Fruit fly (Drosophila melanogaster) whole organism, embryonic: ENCODE data around the gene DAAM.
A peak's percentile ranks its signal among the peaks of the same experiment; 100 is the strongest.

Source experiments
- CG10147 ChIP-seq: fragments of 200-800 bp; sonication (Bioruptor generic); optimal IDR thresholded peaks from 2 replicates; lab custom pipeline; 2019; ENCODE audit warnings: missing biosample characterization, mild to moderate bottlenecking, missing genetic modification characterization, moderate library complexity
- CG10274 ChIP-seq: fragments of 200-800 bp; sonication (Bioruptor generic); optimal IDR thresholded peaks from 3 replicates; lab custom pipeline; 2017; ENCODE audit warnings: missing biosample characterization, mild to moderate bottlenecking, missing genetic modification characterization
- CG11247 ChIP-seq: fragments of 200-800 bp; sonication (Bioruptor generic); IDR thresholded peaks from 2 replicates; pipeline ENCODE4 v1.3.6; 2022; ENCODE audit warnings: missing biosample characterization, missing genetic modification characterization
- CG11723 ChIP-seq: fragments of 200-800 bp; sonication (Bioruptor generic); optimal IDR thresholded peaks from 2 replicates; lab custom pipeline; 2017; ENCODE audit warnings: missing biosample characterization, mild to moderate bottlenecking, missing genetic modification characterization
- CG12104 ChIP-seq: fragments of 200-800 bp; sonication (Bioruptor generic); optimal IDR thresholded peaks from 3 replicates; lab custom pipeline; 2016; ENCODE audit warnings: missing biosample characterization, missing genetic modification characterization
- CG13287 ChIP-seq: fragments of 200-800 bp; sonication (Bioruptor generic); IDR thresholded peaks from 2 replicates; pipeline ENCODE4 v1.3.6; 2022; ENCODE audit warnings: missing biosample characterization, missing genetic modification characterization; ENCODE audit not compliant: partially characterized antibody
- CG13296 ChIP-seq: fragments of 200-800 bp; sonication (Bioruptor generic); optimal IDR thresholded peaks from 3 replicates; lab custom pipeline; 2018; ENCODE audit warnings: missing biosample characterization, mild to moderate bottlenecking, missing genetic modification characterization
- CG15696 ChIP-seq: fragments of 200-800 bp; sonication (Bioruptor generic); optimal IDR thresholded peaks from 2 replicates; lab custom pipeline; 2019; ENCODE audit warnings: missing biosample characterization, mild to moderate bottlenecking, missing genetic modification characterization, moderate library complexity
- CG16815 ChIP-seq: fragments of 200-800 bp; sonication (Bioruptor generic); optimal IDR thresholded peaks from 3 replicates; lab custom pipeline; 2017; ENCODE audit warnings: missing biosample characterization, mild to moderate bottlenecking, missing genetic modification characterization
- CG17829 ChIP-seq: fragments of 200-800 bp; optimal IDR thresholded peaks from 2 replicates; lab custom pipeline; 2019; ENCODE audit warnings: missing biosample characterization, mild to moderate bottlenecking, missing genetic modification characterization, moderate library complexity
- CG31388 ChIP-seq: fragments of 200-800 bp; sonication (Bioruptor generic); optimal IDR thresholded peaks from 2 replicates; lab custom pipeline; 2016; ENCODE audit warnings: missing biosample characterization, missing genetic modification characterization
- CG3726 ChIP-seq: fragments of 200-800 bp; sonication (Bioruptor generic); IDR thresholded peaks from 3 replicates; pipeline ENCODE4, ENCODE4 v1.3.6; 2022; ENCODE audit warnings: missing biosample characterization, missing genetic modification characterization
- CG6272 ChIP-seq: fragments of 200-800 bp; sonication (Bioruptor generic); IDR thresholded peaks from 2 replicates; pipeline ENCODE4 v1.3.6; 2022; ENCODE audit warnings: missing biosample characterization, missing genetic modification characterization
- CG6654 ChIP-seq: fragments of 200-800 bp; sonication (Bioruptor generic); optimal IDR thresholded peaks from 2 replicates; lab custom pipeline; 2017; ENCODE audit warnings: missing biosample characterization, mild to moderate bottlenecking, missing genetic modification characterization
- CG6765 ChIP-seq: fragments of 200-800 bp; sonication (Bioruptor generic); optimal IDR thresholded peaks from 3 replicates; lab custom pipeline; 2017; ENCODE audit warnings: missing biosample characterization, mild to moderate bottlenecking, missing genetic modification characterization
- CG6854 ChIP-seq: fragments of 200-800 bp; sonication (Bioruptor generic); optimal IDR thresholded peaks from 3 replicates; lab custom pipeline; 2017; ENCODE audit warnings: missing biosample characterization, mild to moderate bottlenecking, missing genetic modification characterization
- CG8478 ChIP-seq: fragments of >200 bp; optimal IDR thresholded peaks from 2 replicates; lab custom pipeline; 2018
- CG8765 ChIP-seq: fragments of 200-800 bp; sonication (Bioruptor generic); IDR thresholded peaks from 2 replicates; pipeline ENCODE4 v1.3.6; 2022; ENCODE audit warnings: missing biosample characterization, missing genetic modification characterization
- CG9215 ChIP-seq: fragments of 200-800 bp; sonication (Bioruptor generic); IDR thresholded peaks from 2 replicates; pipeline ENCODE4 v1.3.6; 2022; ENCODE audit warnings: missing biosample characterization, missing genetic modification characterization
- CG9437 ChIP-seq: fragments of 200-800 bp; sonication (Bioruptor generic); optimal IDR thresholded peaks from 2 replicates; lab custom pipeline; 2018; ENCODE audit warnings: missing biosample characterization, mild to moderate bottlenecking, missing genetic modification characterization
- Dfd ChIP-seq, 2 experiments: fragments of >200 bp; optimal IDR thresholded peaks; 2 replicates each; lab custom pipeline; 2017; ENCODE audit warnings: missing biosample characterization in 2 of 2, missing genetic modification characterization in 2 of 2
- Dip3 ChIP-seq: fragments of 200-800 bp; sonication (Bioruptor generic); optimal IDR thresholded peaks from 3 replicates; lab custom pipeline; 2016; ENCODE audit warnings: missing biosample characterization, missing genetic modification characterization
- E2f2 ChIP-seq: fragments of 200-800 bp; sonication (Bioruptor generic); IDR thresholded peaks from 2 replicates; pipeline ENCODE4 v1.3.6; 2022; ENCODE audit warnings: missing biosample characterization, missing genetic modification characterization
- H2.0 ChIP-seq: fragments of 200-800 bp; sonication (Bioruptor generic); IDR thresholded peaks from 2 replicates; pipeline ENCODE4 v1.3.6; 2022; ENCODE audit warnings: missing biosample characterization, missing genetic modification characterization
- HmgD ChIP-seq: fragments of 200-800 bp; sonication (Bioruptor generic); optimal IDR thresholded peaks from 3 replicates; lab custom pipeline; 2016; ENCODE audit warnings: missing biosample characterization, missing genetic modification characterization
- Hsf ChIP-seq: fragments of 200-800 bp; sonication (Bioruptor generic); optimal IDR thresholded peaks from 3 replicates; lab custom pipeline; 2016; ENCODE audit warnings: missing biosample characterization, missing genetic modification characterization
- Jarid2 ChIP-seq: fragments of 200-800 bp; sonication (Bioruptor generic); optimal IDR thresholded peaks from 3 replicates; lab custom pipeline; 2017; ENCODE audit warnings: mild to moderate bottlenecking, missing biosample characterization, missing genetic modification reagents, missing genetic modification characterization
- Kr ChIP-seq: fragments of 200-800 bp; sonication (Bioruptor generic); optimal IDR thresholded peaks from 2 replicates; lab custom pipeline; 2017; ENCODE audit warnings: missing biosample characterization, mild to moderate bottlenecking, missing genetic modification characterization
- Lhr ChIP-seq: fragments of 200-800 bp; sonication (Bioruptor generic); optimal IDR thresholded peaks from 3 replicates; lab custom pipeline; 2017; ENCODE audit warnings: mild to moderate bottlenecking, missing biosample characterization, missing genetic modification reagents, missing genetic modification characterization
- Mrtf ChIP-seq: fragments of 200-800 bp; sonication (Bioruptor generic); IDR thresholded peaks from 3 replicates; pipeline ENCODE4 v1.3.6; 2022; ENCODE audit warnings: missing biosample characterization, missing genetic modification characterization
- Poxn ChIP-seq: fragments of 200-800 bp; sonication (Bioruptor generic); IDR thresholded peaks from 2 replicates; pipeline ENCODE4 v1.3.6; 2022; ENCODE audit warnings: missing biosample characterization, missing genetic modification characterization
- Sox100B ChIP-seq: fragments of 200-800 bp; sonication (Bioruptor generic); optimal IDR thresholded peaks from 3 replicates; lab custom pipeline; 2018; ENCODE audit warnings: missing biosample characterization, mild to moderate bottlenecking, missing genetic modification characterization
- Xbp1 ChIP-seq: fragments of 200-800 bp; sonication (Bioruptor generic); optimal IDR thresholded peaks from 3 replicates; lab custom pipeline; 2016; ENCODE audit warnings: missing biosample characterization, mild to moderate bottlenecking, missing genetic modification characterization
- bcd ChIP-seq: fragments of 200-800 bp; sonication (Bioruptor generic); optimal IDR thresholded peaks from 2 replicates; lab custom pipeline; 2017; ENCODE audit warnings: missing biosample characterization, mild to moderate bottlenecking, missing genetic modification characterization
- bsh ChIP-seq, 2 experiments: fragments of 200-800 bp; sonication (Bioruptor generic); optimal IDR thresholded peaks; 2 replicates each; lab custom pipeline; 2017 to 2018; ENCODE audit warnings: mild to moderate bottlenecking in 2 of 2, missing biosample characterization in 2 of 2, missing genetic modification characterization in 2 of 2, moderate library complexity in 1 of 2
- cad ChIP-seq: fragments of >200 bp; optimal IDR thresholded peaks from 2 replicates; lab custom pipeline; 2017; ENCODE audit warnings: missing biosample characterization, missing genetic modification characterization
- cas ChIP-seq: fragments of 200-800 bp; sonication (Bioruptor generic); IDR thresholded peaks from 2 replicates; pipeline ENCODE4 v1.3.6; 2022; ENCODE audit warnings: missing biosample characterization, missing genetic modification characterization
- dm ChIP-seq: fragments of 200-800 bp; sonication (Bioruptor generic); optimal IDR thresholded peaks from 3 replicates; lab custom pipeline; 2016; ENCODE audit warnings: missing biosample characterization, missing genetic modification characterization
- eve ChIP-seq, 2 experiments: fragments of >200 bp; optimal IDR thresholded peaks; 2 replicates each; lab custom pipeline; 2017; ENCODE audit warnings: missing biosample characterization in 2 of 2, missing genetic modification characterization in 2 of 2
- gsb ChIP-seq: fragments of 200-800 bp; sonication (Bioruptor generic); IDR thresholded peaks from 2 replicates; pipeline ENCODE4 v1.3.6; 2022; ENCODE audit warnings: missing biosample characterization, missing genetic modification characterization
- ham ChIP-seq: fragments of 200-800 bp; sonication (Bioruptor generic); IDR thresholded peaks from 2 replicates; pipeline ENCODE4 v1.3.6; 2022; ENCODE audit warnings: missing biosample characterization, missing genetic modification characterization
- jing ChIP-seq: fragments of 200-800 bp; sonication (Bioruptor generic); optimal IDR thresholded peaks from 2 replicates; lab custom pipeline; 2018; ENCODE audit warnings: missing biosample characterization, mild to moderate bottlenecking, missing genetic modification characterization
- kah ChIP-seq: fragments of 200-800 bp; sonication (Bioruptor generic); optimal IDR thresholded peaks from 2 replicates; lab custom pipeline; 2018; ENCODE audit warnings: missing biosample characterization, mild to moderate bottlenecking, missing genetic modification characterization
- prd ChIP-seq, 3 experiments: fragments of >200 bp in 2 of 3; fragments of 200-800 bp in 1 of 3; sonication (Bioruptor generic) in 1 of 3; optimal IDR thresholded peaks in 2 of 3; IDR thresholded peaks in 1 of 3; 2 replicates in 2 of 3; 3 replicates in 1 of 3; pipeline versions ENCODE4 v1.3.6 to Lab custom; 2017 to 2022; ENCODE audit warnings: missing biosample characterization in 1 of 3, missing genetic modification characterization in 1 of 3
- run ChIP-seq: fragments of 200-800 bp; sonication (Bioruptor generic); optimal IDR thresholded peaks from 3 replicates; lab custom pipeline; 2018; ENCODE audit warnings: missing biosample characterization, mild to moderate bottlenecking, missing genetic modification characterization
- salm ChIP-seq: fragments of 200-800 bp; sonication (Bioruptor generic); optimal IDR thresholded peaks from 2 replicates; lab custom pipeline; 2018; ENCODE audit warnings: missing biosample characterization, mild to moderate bottlenecking, missing genetic modification characterization
- schlank ChIP-seq: fragments of 200-800 bp; sonication (Bioruptor generic); optimal IDR thresholded peaks from 2 replicates; lab custom pipeline; 2018; ENCODE audit warnings: missing biosample characterization, mild to moderate bottlenecking, missing genetic modification characterization
- shn ChIP-seq: fragments of 200-800 bp; sonication (Bioruptor generic); optimal IDR thresholded peaks from 3 replicates; lab custom pipeline; 2016; ENCODE audit warnings: missing biosample characterization, missing genetic modification characterization
- unpg ChIP-seq: fragments of 200-800 bp; sonication (Bioruptor generic); optimal IDR thresholded peaks from 3 replicates; lab custom pipeline; 2018; ENCODE audit warnings: missing biosample characterization, mild to moderate bottlenecking, missing genetic modification characterization, moderate library complexity
- z ChIP-seq: fragments of 200-800 bp; sonication (Bioruptor generic); IDR thresholded peaks from 3 replicates; pipeline ENCODE4 v1.3.6; 2022; ENCODE audit warnings: missing biosample characterization, missing genetic modification characterization

The DAAM gene

dm6 chrX:1353322-1354212 is 31.4 kb upstream of the DAAM start, which contains the start of the genes CG12773 and CG11417 (continued):
- TF ChIP-seq Hsf (GFP tag; lab: Kevin White, UChicago) (no peak), unpg (GFP tag; lab: Kevin White, UChicago) (no peak), prd (optimal IDR thresholded peaks at IDR 0.05; lab: Kevin White, UChicago) (no peak), prd (GFP tag; IDR thresholded peaks at IDR 0.05; lab: Robert Waterston, UW) (no peak), ham (GFP tag; lab: Robert Waterston, UW) (no peak), cas (GFP tag; lab: Robert Waterston, UW) (no peak), Dip3 (GFP tag; lab: Kevin White, UChicago) (no peak), CG6272 (GFP tag; lab: Robert Waterston, UW) (no peak), Mrtf (GFP tag; lab: Robert Waterston, UW) (no peak), CG10147 (GFP tag; lab: Kevin White, UChicago) (no peak), Dfd (GFP tag; optimal IDR thresholded peaks at IDR 0.05; lab: Kevin White, UChicago) (no peak), bcd (no peak), Jarid2 (GFP tag; lab: Kevin White, UChicago) (no peak), CG12104 (GFP tag; lab: Kevin White, UChicago) (no peak), CG16815 (GFP tag; lab: Kevin White, UChicago) (no peak), CG8478 (lab: Kevin White, UChicago) (no peak), CG17829 (tag; lab: Kevin White, UChicago) (no peak), HmgD (GFP tag; lab: Kevin White, UChicago) (no peak), salm (no peak), Sox100B (GFP tag; lab: Kevin White, UChicago) (no peak), jing (GFP tag; lab: Kevin White, UChicago) (no peak), CG6654 (GFP tag; lab: Kevin White, UChicago) (no peak), kah (GFP tag; lab: Kevin White, UChicago) (no peak), run (no peak), dm (GFP tag; lab: Kevin White, UChicago) (peak; percentile 91), CG13287 (peak; percentile 83), CG10274 (GFP tag; lab: Kevin White, UChicago) (no peak), E2f2 (peak; percentile 37), CG6854 (no peak), CG15696 (tag; lab: Kevin White, UChicago) (no peak), CG9215 (no peak), CG13296 (GFP tag; lab: Kevin White, UChicago) (no peak), CG6765 (GFP tag; lab: Kevin White, UChicago) (no peak), CG9437 (no peak), eve (GFP tag; optimal IDR thresholded peaks at IDR 0.05; lab: Kevin White, UChicago) (no peak), CG11723 (GFP tag; lab: Kevin White, UChicago) (no peak), Xbp1 (no peak), z (GFP tag; lab: Robert Waterston, UW) (no peak), H2.0 (GFP tag; lab: Robert Waterston, UW) (no peak), CG3726 (GFP tag; lab: Robert Waterston, UW) (no peak), Lhr (GFP tag; lab: Kevin White, UChicago) (no peak), shn (GFP tag; lab: Kevin White, UChicago) (no peak), Kr (no peak), CG31388 (GFP tag; lab: Kevin White, UChicago) (no peak), CG11247 (GFP tag; lab: Robert Waterston, UW) (no peak), bsh (GFP tag; optimal IDR thresholded peaks at IDR 0.05; lab: Kevin White, UChicago) (no peak), Poxn (no peak), schlank (tag; lab: Kevin White, UChicago) (no peak), gsb (no peak), CG8765 (GFP tag; lab: Robert Waterston, UW) (no peak), cad (GFP tag; lab: Kevin White, UChicago) (no peak)
